3 fruit fly cellular contexts compared by ENCODE assay signal in genomic region chr2L:1724592-1724940, dm6.
TF ChIP-seq lines count a peak whose summit lies in the region.

No protein-coding gene starts in this region.

- no peak for TF ChIP-seq CTCF in whole organism, embryonic (GFP tag; optimal IDR thresholded peaks at IDR 0.05; lab: Kevin White, UChicago)

TF ChIP-seq in whole organism, adult, 20 proteins besides CTCF, POLR2A, EP300 and RAD21:
- TF ChIP-seq ovo (GFP tag; optimal IDR thresholded peaks at IDR 0.05; lab: Kevin White, UChicago): no peak
- TF ChIP-seq kay (GFP tag; lab: Kevin White, UChicago; ENCODE audit: borderline replicate concordance): peak; percentile 93

TF ChIP-seq in whole organism, embryonic, 481 proteins besides CTCF, POLR2A, EP300 and RAD21:
- TF ChIP-seq klu (GFP tag; IDR thresholded peaks at IDR 0.05; lab: Robert Waterston, UW) (no peak), Dp (GFP tag; optimal IDR thresholded peaks at IDR 0.05; lab: Kevin White, UChicago) (peak; percentile 11), CG11398 (GFP tag; optimal IDR thresholded peaks at IDR 0.05; lab: Kevin White, UChicago) (no peak), CG2202 (tag; optimal IDR thresholded peaks at IDR 0.05; lab: Kevin White, UChicago) (no peak), NC2α (GFP tag; optimal IDR thresholded peaks at IDR 0.05; lab: Kevin White, UChicago) (no peak), p53 (GFP tag; optimal IDR thresholded peaks at IDR 0.05; lab: Kevin White, UChicago) (no peak), CG17361 (GFP tag; IDR thresholded peaks at IDR 0.05; lab: Robert Waterston, UW) (no peak), phol (tag; optimal IDR thresholded peaks at IDR 0.05; lab: Kevin White, UChicago) (no peak), ems (GFP tag; optimal IDR thresholded peaks at IDR 0.05; lab: Kevin White, UChicago) (no peak), Jarid2 (GFP tag; optimal IDR thresholded peaks at IDR 0.05; lab: Kevin White, UChicago) (no peak), aop (GFP tag; IDR thresholded peaks at IDR 0.05; lab: Robert Waterston, UW) (no peak), Nf-YB (GFP tag; optimal IDR thresholded peaks at IDR 0.05; lab: Kevin White, UChicago) (no peak), lbe (GFP tag; optimal IDR thresholded peaks at IDR 0.05; lab: Kevin White, UChicago) (peak; percentile 29), Antp (GFP tag; optimal IDR thresholded peaks at IDR 0.05; lab: Kevin White, UChicago) (no peak), peb (GFP tag; IDR thresholded peaks at IDR 0.05; lab: Robert Waterston, UW) (no peak), PHDP (tag; optimal IDR thresholded peaks at IDR 0.05; lab: Kevin White, UChicago) (no peak), CG1832 (GFP tag; optimal IDR thresholded peaks at IDR 0.05; lab: Kevin White, UChicago) (no peak), Dbx (GFP tag; IDR thresholded peaks at IDR 0.05; lab: Robert Waterston, UW) (no peak), CG2875 (GFP tag; optimal IDR thresholded peaks at IDR 0.05; lab: Kevin White, UChicago) (no peak), BEAF-32 (GFP tag; optimal IDR thresholded peaks at IDR 0.05; lab: Kevin White, UChicago) (peak; percentile 6), Doc3 (GFP tag; IDR thresholded peaks at IDR 0.05; lab: Robert Waterston, UW; ENCODE audit: partially characterized antibody) (no peak), tup (GFP tag; optimal IDR thresholded peaks at IDR 0.05; lab: Kevin White, UChicago) (no peak), Med (GFP tag; lab: Kevin White, UChicago) (no peak), Sox100B (GFP tag; optimal IDR thresholded peaks at IDR 0.05; lab: Kevin White, UChicago) (no peak), Deaf1 (tag; optimal IDR thresholded peaks at IDR 0.05; lab: Kevin White, UChicago) (no peak), CG15601 (tag; optimal IDR thresholded peaks at IDR 0.05; lab: Kevin White, UChicago) (peak; percentile 86)

TF ChIP-seq in whole organism, pupa, 21 proteins besides CTCF, POLR2A, EP300 and RAD21:
- TF ChIP-seq CG8159 (tag; optimal IDR thresholded peaks at IDR 0.05; lab: Kevin White, UChicago): peak; percentile 23
- TF ChIP-seq CG13204 (GFP tag; optimal IDR thresholded peaks at IDR 0.05; lab: Kevin White, UChicago): no peak
